Worm (Caenorhabditis elegans) whole organism, L3 larva: Measurements from ENCODE around the gene ptp-5.1.
"Not testable (repeated sequence)": the region's sequence is repeated elsewhere in the genome, so short reads cannot be mapped to it uniquely, and the experiment has no call there.

Experiments used
- R02D3.7 ChIP-seq: fragments of 150-350 bp; optimal IDR thresholded peaks from 2 replicates; lab custom pipeline; 2014; ENCODE audit warnings: missing biosample characterization, missing genetic modification characterization
- ZK546.5 ChIP-seq: sonication (generic microtip); optimal IDR thresholded peaks from 2 replicates; lab custom pipeline; 2017; ENCODE audit warnings: missing biosample characterization, missing genetic modification characterization
- ama-1 ChIP-seq: fragments of 150-350 bp; optimal IDR thresholded peaks from 2 replicates; lab custom pipeline; 2018
- ceh-16 ChIP-seq: sonication (generic microtip); optimal IDR thresholded peaks from 2 replicates; lab custom pipeline; 2017; ENCODE audit warnings: missing biosample characterization, missing genetic modification characterization
- ceh-28 ChIP-seq: fragments of 150-350 bp; optimal IDR thresholded peaks from 2 replicates; lab custom pipeline; 2014; ENCODE audit warnings: missing biosample characterization, missing genetic modification reagents, missing genetic modification characterization
- daf-12 ChIP-seq: fragments of 150-350 bp; optimal IDR thresholded peaks from 2 replicates; lab custom pipeline; 2014; ENCODE audit warnings: missing biosample characterization, missing genetic modification reagents, missing genetic modification characterization
- egl-27 ChIP-seq: sonication (generic microtip); optimal IDR thresholded peaks from 4 replicates; lab custom pipeline; 2017; ENCODE audit warnings: missing biosample characterization, missing genetic modification reagents, missing genetic modification characterization
- egl-5 ChIP-seq: fragments of 150-350 bp; optimal IDR thresholded peaks from 2 replicates; lab custom pipeline; 2017; ENCODE audit warnings: missing biosample characterization, missing genetic modification reagents, missing genetic modification characterization, inconsistent platforms
- elt-1 ChIP-seq: fragments of 150-350 bp; optimal IDR thresholded peaks from 2 replicates; lab custom pipeline; 2014; ENCODE audit warnings: missing biosample characterization, missing genetic modification characterization
- elt-3 ChIP-seq, 3 experiments: fragments of 150-350 bp in 1 of 3; sonication (generic microtip) in 2 of 3; optimal IDR thresholded peaks; 2 replicates in 2 of 3; 4 replicates in 1 of 3; lab custom pipeline; 2014 to 2017; ENCODE audit warnings: missing biosample characterization in 3 of 3, missing genetic modification characterization in 3 of 3
- jun-1 ChIP-seq: fragments of 150-350 bp; optimal IDR thresholded peaks from 2 replicates; lab custom pipeline; 2014; ENCODE audit warnings: missing biosample characterization, missing genetic modification reagents, missing genetic modification characterization
- lin-15B ChIP-seq: fragments of 150-350 bp; optimal IDR thresholded peaks from 2 replicates; lab custom pipeline; 2014; ENCODE audit warnings: missing biosample characterization, missing genetic modification characterization
- lin-39 ChIP-seq: fragments of 150-350 bp; optimal IDR thresholded peaks from 2 replicates; lab custom pipeline; 2018; ENCODE audit warnings: missing biosample characterization, missing genetic modification reagents, missing genetic modification characterization
- mdl-1 ChIP-seq: fragments of 150-350 bp; optimal IDR thresholded peaks from 2 replicates; lab custom pipeline; 2014; ENCODE audit warnings: missing biosample characterization, missing genetic modification characterization
- mml-1 ChIP-seq: fragments of 150-350 bp; sonication (generic microtip); optimal IDR thresholded peaks from 3 replicates; lab custom pipeline; 2014; ENCODE audit warnings: missing biosample characterization, missing genetic modification characterization
- nfya-1 ChIP-seq: sonication (generic microtip); optimal IDR thresholded peaks from 2 replicates; lab custom pipeline; 2017; ENCODE audit warnings: missing genetic modification characterization, mild to moderate bottlenecking, missing compliant biosample characterization, antibody characterized with exemption, moderate library complexity; ENCODE audit not compliant: insufficient read depth
- nhr-11 ChIP-seq: fragments of 150-350 bp; optimal IDR thresholded peaks from 2 replicates; lab custom pipeline; 2014; ENCODE audit warnings: missing biosample characterization, missing genetic modification characterization
- nhr-23 ChIP-seq: fragments of 150-350 bp; optimal IDR thresholded peaks from 2 replicates; lab custom pipeline; 2014; ENCODE audit warnings: missing biosample characterization, missing genetic modification reagents, missing genetic modification characterization
- nhr-237 ChIP-seq: fragments of 150-350 bp; optimal IDR thresholded peaks from 2 replicates; lab custom pipeline; 2014; ENCODE audit warnings: missing biosample characterization, missing genetic modification characterization
- nhr-25 ChIP-seq: sonication (generic microtip); optimal IDR thresholded peaks from 2 replicates; lab custom pipeline; 2017; ENCODE audit warnings: missing biosample characterization, missing genetic modification characterization
- nhr-28 ChIP-seq: fragments of 150-350 bp; optimal IDR thresholded peaks from 2 replicates; lab custom pipeline; 2014; ENCODE audit warnings: missing biosample characterization, missing genetic modification characterization
- nhr-67 ChIP-seq: fragments of 150-350 bp; optimal IDR thresholded peaks from 2 replicates; lab custom pipeline; 2014; ENCODE audit warnings: missing biosample characterization, missing genetic modification characterization
- nhr-76 ChIP-seq: fragments of 150-350 bp; sonication (generic microtip); optimal IDR thresholded peaks from 5 replicates; lab custom pipeline; 2014; ENCODE audit warnings: missing biosample characterization, missing genetic modification characterization
- nhr-77 ChIP-seq: fragments of 150-350 bp; optimal IDR thresholded peaks from 2 replicates; lab custom pipeline; 2014; ENCODE audit warnings: missing biosample characterization, missing genetic modification characterization
- pha-4 ChIP-seq: fragments of 150-350 bp; optimal IDR thresholded peaks from 2 replicates; lab custom pipeline; 2014; ENCODE audit warnings: missing biosample characterization, missing genetic modification reagents, missing genetic modification characterization
- skn-1 ChIP-seq: fragments of 150-350 bp; optimal IDR thresholded peaks from 2 replicates; lab custom pipeline; 2014; ENCODE audit warnings: missing biosample characterization, missing genetic modification characterization
- snpc-4 ChIP-seq: fragments of 150-350 bp; optimal IDR thresholded peaks from 2 replicates; lab custom pipeline; 2014; ENCODE audit warnings: missing biosample characterization, missing genetic modification characterization
- unc-62 ChIP-seq: fragments of 150-350 bp; sonication (generic microtip); optimal IDR thresholded peaks from 4 replicates; lab custom pipeline; 2014; ENCODE audit warnings: missing biosample characterization, missing genetic modification reagents, missing genetic modification characterization
- zag-1 ChIP-seq: fragments of 150-350 bp; optimal IDR thresholded peaks from 2 replicates; lab custom pipeline; 2014; ENCODE audit warnings: missing biosample characterization, missing genetic modification characterization
- ztf-4 ChIP-seq: fragments of 150-350 bp; optimal IDR thresholded peaks from 2 replicates; lab custom pipeline; 2014; ENCODE audit warnings: missing biosample characterization, missing genetic modification characterization

Gene ptp-5.1

ce11 chrIV:5157226-5157625, 8.9 kb upstream of the ptp-5.1 start, which contains the start of gene C24D10.49:
Gene C24D10.49, minus strand, starts transcription at chrIV:5157326.
- no peak for TF ChIP-seq nhr-23 (tag; lab: Kevin White, UChicago)
- no peak for TF ChIP-seq unc-62 (GFP tag; lab: Kevin White, UChicago)
- TF ChIP-seq jun-1 (tag; lab: Kevin White, UChicago), result no peak
- TF ChIP-seq nhr-67, result no peak
- no peak for TF ChIP-seq ZK546.5 (tag; lab: Kevin White, UChicago)
- no peak for TF ChIP-seq nhr-28 (tag; lab: Kevin White, UChicago)
- TF ChIP-seq mml-1, result no peak
- no peak for TF ChIP-seq elt-1
- TF ChIP-seq mdl-1, result no peak
- TF ChIP-seq ztf-4 (tag; lab: Kevin White, UChicago), result no peak
- TF ChIP-seq ceh-16 (tag; lab: Kevin White, UChicago), result no peak

DNA sequence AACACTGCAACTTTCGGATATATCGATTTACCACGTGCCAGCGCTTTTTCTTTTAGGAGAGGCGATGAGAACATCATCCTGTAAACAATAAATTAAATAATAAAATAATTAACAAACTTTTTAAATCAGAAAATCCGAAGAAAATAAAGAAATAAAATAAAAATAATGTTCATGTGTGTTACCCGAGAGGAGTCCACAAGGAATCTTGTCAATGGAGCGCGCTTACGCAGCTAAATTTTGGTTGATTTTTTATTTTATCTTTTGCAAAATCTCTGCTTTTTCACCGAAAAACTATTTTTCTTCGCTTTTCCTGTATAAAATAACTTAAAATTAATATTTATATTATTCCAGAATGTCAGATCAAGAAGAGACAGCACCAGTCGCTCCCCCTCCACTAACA, 6.0 kb upstream of the ptp-5.1 start, which contains the start of the genes C24D10.6 and C24D10.4:
Gene C24D10.6 (minus strand): TSS at position 78 of the 400 bp plus-strand sequence.
Gene C24D10.4 (plus strand): TSS at position 352 of the 400 bp plus-strand sequence.
- TF ChIP-seq mdl-1 (no peak), nfya-1 (tag; lab: Kevin White, UChicago) (peak; percentile 53), nhr-23 (tag; lab: Kevin White, UChicago) (peak; percentile 70), snpc-4 (tag; lab: Kevin White, UChicago) (peak; percentile 46), lin-15B (tag; lab: Kevin White, UChicago) (peak; percentile 87), R02D3.7 (tag; lab: Kevin White, UChicago) (peak; percentile 42), nhr-77 (no peak)
- TF ChIP-seq, all 47 proteins: peak for 5

ce11 chrIV:5162941-5163340, 3.2 kb upstream of the ptp-5.1 start, which contains the start of the genes nspd-3 and C24D10.2:
Gene nspd-3, minus strand, starts transcription at chrIV:5163041.
Gene C24D10.2, plus strand, starts transcription at chrIV:5163339.
- TF ChIP-seq pha-4; ztf-4 (tag; lab: Kevin White, UChicago); skn-1 (tag; lab: Kevin White, UChicago): not testable (repeated sequence)

DNA sequence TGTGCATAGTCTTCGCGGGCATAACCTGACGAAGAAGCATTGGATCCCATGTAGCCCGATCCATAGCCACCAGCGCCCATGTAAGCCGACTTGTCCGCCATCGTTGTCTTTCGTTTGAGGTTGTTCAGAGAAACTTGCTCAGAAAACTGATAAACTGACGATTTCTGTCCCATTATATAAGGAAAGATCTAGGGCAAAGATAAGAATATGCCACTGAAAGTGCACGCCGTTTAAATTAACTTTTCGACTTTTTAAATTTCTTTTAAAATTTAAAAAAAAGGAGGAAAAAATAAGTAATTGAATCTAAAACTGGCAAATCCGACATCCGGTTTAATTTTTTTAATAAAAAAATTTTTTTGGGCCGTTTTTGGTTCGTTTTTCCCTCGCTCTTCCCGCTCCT, 504 bp upstream of the ptp-5.1 start, which contains the start of gene nspd-6:
Gene nspd-6 (minus strand): TSS at position 101 of the 400 bp plus-strand sequence.
- not testable (repeated sequence) for TF ChIP-seq nhr-76, daf-12, nhr-237 (tag; lab: Kevin White, UChicago)
- TF ChIP-seq, all 47 proteins: peak for 0; not testable (repeated sequence) for 47

ce11 chrIV:5169335-5169734, 3.2 kb downstream of the ptp-5.1 start:
- TF ChIP-seq lin-39 (tag; lab: Kevin White, UChicago) (no peak), nhr-76 (tag; lab: Kevin White, UChicago) (no peak), nhr-77 (no peak), daf-12 (tag; lab: Kevin White, UChicago) (no peak), nfya-1 (tag; lab: Kevin White, UChicago) (peak; percentile 29)

ce11 chrIV:5171994-5172528, 5.9 kb downstream of the ptp-5.1 start:
- TF ChIP-seq zag-1 (tag; lab: Kevin White, UChicago), result no peak
- no peak for TF ChIP-seq skn-1 (tag; lab: Kevin White, UChicago)
- no peak for TF ChIP-seq nhr-237 (tag; lab: Kevin White, UChicago)
- peak; percentile 19 for TF ChIP-seq nfya-1 (tag; lab: Kevin White, UChicago)
- no peak for TF ChIP-seq daf-12 (tag; lab: Kevin White, UChicago)
- TF ChIP-seq jun-1 (tag; lab: Kevin White, UChicago), result no peak

DNA sequence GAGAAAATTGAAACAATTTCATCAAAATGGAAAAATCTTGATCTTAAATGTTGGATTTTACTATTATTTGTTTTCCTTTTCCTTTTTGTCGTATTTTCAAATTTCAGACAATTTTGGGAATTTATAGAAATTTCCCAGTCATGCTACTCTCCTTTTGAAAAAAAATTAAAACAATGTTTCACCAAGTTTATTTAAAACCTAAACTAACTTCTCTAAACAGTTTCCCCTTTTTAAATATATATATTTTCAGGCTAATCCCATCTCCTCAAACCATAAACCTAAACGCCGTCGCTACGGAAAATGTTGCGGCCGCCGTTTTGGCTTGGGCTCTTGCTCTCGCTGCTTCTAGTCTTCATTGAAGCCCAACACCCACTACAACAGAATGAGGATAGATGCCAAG, 6.9 kb downstream of the ptp-5.1 start, which contains the start of gene lam-1:
Gene lam-1 (plus strand): TSS at position 301 of the 400 bp plus-strand sequence.
- TF ChIP-seq R02D3.7 (tag; lab: Kevin White, UChicago), result no peak
- TF ChIP-seq nhr-11, result no peak
- TF ChIP-seq ceh-28 (tag; lab: Kevin White, UChicago), result no peak
- no peak for TF ChIP-seq elt-3 (tag; optimal IDR thresholded peaks at IDR 0.05; lab: Kevin White, UChicago)
- no peak for TF ChIP-seq mml-1
- TF ChIP-seq egl-27, result no peak
- no peak for TF ChIP-seq daf-12 (tag; lab: Kevin White, UChicago)
- no peak for TF ChIP-seq nhr-237 (tag; lab: Kevin White, UChicago)
- no peak for TF ChIP-seq jun-1 (tag; lab: Kevin White, UChicago)
- TF ChIP-seq unc-62 (GFP tag; lab: Kevin White, UChicago), result no peak
- TF ChIP-seq egl-5 (tag; lab: Kevin White, UChicago), result no peak
- TF ChIP-seq ceh-16 (tag; lab: Kevin White, UChicago), result no peak
- TF ChIP-seq nhr-25, result no peak
- TF ChIP-seq ama-1 (lab: Kevin White, UChicago), result no peak
- TF ChIP-seq ZK546.5 (tag; lab: Kevin White, UChicago), result no peak
